Worm (Caenorhabditis elegans): Measurements from ENCODE around the gene npp-21.

Gene npp-21

DNA sequence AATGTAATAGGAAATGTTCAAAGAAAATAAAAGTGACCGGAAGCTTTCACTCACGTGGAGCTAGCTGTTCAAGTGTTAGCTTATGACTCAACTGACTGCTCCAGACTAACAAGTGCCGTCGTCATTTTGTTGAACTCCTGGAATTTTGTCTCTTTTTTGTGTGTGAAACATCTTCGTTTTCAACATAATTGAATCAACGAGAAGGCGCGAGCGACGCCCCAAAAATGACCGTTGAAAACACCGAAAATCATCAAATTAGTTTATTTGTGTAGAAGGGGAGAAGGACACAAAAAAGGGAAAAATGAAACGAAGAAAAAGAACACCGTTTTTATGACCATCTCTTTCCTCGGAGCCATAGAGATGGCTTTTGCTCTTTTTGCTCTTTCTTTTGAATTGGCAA, 44.0 kb upstream of the npp-21 start, which contains the start of gene ZK1290.14:
TSS of gene ZK1290.14 (minus strand) at position 139 of the 400 bp plus-strand sequence.
- TF ChIP-seq sox-4 (tag; optimal IDR thresholded peaks at IDR 0.05) (no peak), ceh-8 (GFP tag; optimal IDR thresholded peaks at IDR 0.05) (no peak), rnt-1 (tag; optimal IDR thresholded peaks at IDR 0.05) (no peak), lin-14 (GFP tag; optimal IDR thresholded peaks at IDR 0.05) (peak; percentile 0), lin-39 (tag; optimal IDR thresholded peaks at IDR 0.05) (no peak), C34B4.2 (tag; optimal IDR thresholded peaks at IDR 0.05) (no peak), lin-15B (tag; optimal IDR thresholded peaks at IDR 0.05) (no peak)

DNA sequence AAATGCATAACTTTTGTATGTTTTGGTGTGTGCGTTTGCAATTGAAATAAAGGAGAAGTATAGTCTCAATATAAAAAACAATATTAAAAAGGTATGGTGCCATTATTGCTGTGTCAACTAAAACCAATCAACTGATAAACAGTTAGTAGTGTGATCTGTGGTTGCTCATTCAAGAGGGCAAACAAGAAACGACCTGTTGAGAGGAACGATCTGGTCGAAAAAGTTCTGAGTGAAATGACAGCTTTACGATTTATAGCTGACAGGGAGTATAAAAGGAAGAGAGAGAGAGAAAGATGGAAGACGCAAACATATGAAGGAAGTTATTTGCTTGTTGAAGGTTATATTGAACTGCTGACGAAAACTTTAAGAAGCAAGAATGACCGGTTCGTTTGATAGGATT, 41.5 kb upstream of the npp-21 start:
- TF ChIP-seq lin-14 (GFP tag; optimal IDR thresholded peaks at IDR 0.05) = peak; percentile 10
- no peak for TF ChIP-seq unc-130 (tag; optimal IDR thresholded peaks at IDR 0.05)

DNA sequence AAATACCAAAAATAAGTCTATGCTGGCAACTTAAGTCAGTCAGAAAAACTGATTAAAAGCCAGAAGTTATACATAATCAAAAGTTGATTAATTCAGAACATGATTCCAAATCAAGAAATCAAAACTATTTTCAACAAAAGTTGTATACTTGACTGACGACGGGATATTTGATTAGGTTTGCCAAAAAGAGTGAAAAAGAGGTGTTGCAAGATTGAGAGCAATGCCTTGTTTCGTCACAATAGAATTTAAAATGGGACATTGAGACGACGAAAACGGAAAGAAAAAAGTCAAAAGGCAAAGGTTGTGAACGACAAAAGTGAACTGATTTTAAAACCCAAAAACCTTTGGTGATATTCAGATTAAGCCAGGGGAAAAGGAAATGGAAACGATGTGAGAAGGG, 40.6 kb upstream of the npp-21 start:
- peak; percentile 88 for TF ChIP-seq fkh-10 (GFP tag; optimal IDR thresholded peaks at IDR 0.05)
- TF ChIP-seq lin-14 (GFP tag; optimal IDR thresholded peaks at IDR 0.05) = peak; percentile 43
- TF ChIP-seq rnt-1 (tag; optimal IDR thresholded peaks at IDR 0.05) = no peak

DNA sequence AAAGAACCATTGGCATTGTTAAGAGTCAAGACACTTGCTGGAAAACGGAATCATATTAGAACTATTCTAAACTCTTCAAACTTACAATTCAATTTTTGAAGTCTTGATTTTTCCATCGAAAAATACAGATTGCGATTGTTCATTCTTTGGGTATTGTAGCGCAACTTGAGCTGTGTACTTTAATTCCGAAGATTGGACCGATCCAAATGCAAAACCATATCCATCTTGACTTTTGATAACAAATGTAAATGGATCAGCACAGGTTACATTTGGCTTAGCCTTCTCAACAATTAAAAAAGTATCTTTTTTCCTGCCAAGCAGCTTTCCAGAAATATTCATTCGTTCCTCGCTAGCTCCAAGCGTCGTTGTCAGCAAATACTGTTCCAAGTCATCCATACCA, 38.6 kb upstream of the npp-21 start:
- TF ChIP-seq nhr-76 (tag; optimal IDR thresholded peaks at IDR 0.05) (no peak), grh-1 (GFP tag; IDR thresholded peaks at IDR 0.05) (no peak), fos-1 (tag; optimal IDR thresholded peaks at IDR 0.05) (no peak), pax-3 (tag; optimal IDR thresholded peaks at IDR 0.05) (no peak), C16A3.4 (tag; optimal IDR thresholded peaks at IDR 0.05) (no peak)

DNA sequence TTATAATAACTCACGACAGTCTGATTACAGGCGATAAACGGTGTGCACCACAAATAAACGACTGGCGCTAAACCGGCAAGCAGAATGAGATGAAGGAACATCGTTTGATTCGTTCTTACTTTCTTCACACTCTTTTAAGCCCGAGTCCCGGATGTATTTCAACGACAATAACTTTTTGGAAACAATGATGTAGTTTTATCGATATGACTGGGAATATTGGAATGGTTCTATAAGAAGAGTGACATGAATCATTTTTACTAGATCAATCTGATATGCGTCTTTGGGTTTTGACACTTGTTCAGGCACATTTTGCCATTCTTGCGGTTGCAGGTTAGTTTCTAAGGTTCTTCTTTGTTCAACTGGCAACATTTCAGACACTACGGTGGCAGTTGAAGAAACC, 38.0 kb upstream of the npp-21 start, which contains the start of the genes ZK1290.11 and ZK1290.1:
TSS of gene ZK1290.11 (minus strand) at position 101 of the 400 bp plus-strand sequence.
TSS of gene ZK1290.1 (plus strand) at position 271 of the 400 bp plus-strand sequence.
- TF ChIP-seq ces-1 (GFP tag; optimal IDR thresholded peaks at IDR 0.05) = no peak
- no peak for TF ChIP-seq vab-15 (tag; optimal IDR thresholded peaks at IDR 0.05)
- TF ChIP-seq Y116A8C.19 (tag; optimal IDR thresholded peaks at IDR 0.05; ENCODE audit: borderline replicate concordance) = no peak
- TF ChIP-seq F16B12.6 (tag; optimal IDR thresholded peaks at IDR 0.05) = no peak
- no peak for TF ChIP-seq rnt-1 (tag; optimal IDR thresholded peaks at IDR 0.05)
- TF ChIP-seq tlp-1 (tag; optimal IDR thresholded peaks at IDR 0.05) = no peak
- no peak for TF ChIP-seq aly-2 (tag; optimal IDR thresholded peaks at IDR 0.05)
- TF ChIP-seq lin-35 (GFP tag; optimal IDR thresholded peaks at IDR 0.05) = no peak
- TF ChIP-seq C34B4.2 (tag; optimal IDR thresholded peaks at IDR 0.05) = no peak
- TF ChIP-seq nhr-76 (tag; optimal IDR thresholded peaks at IDR 0.05) = no peak
- no peak for TF ChIP-seq lir-3 (tag; optimal IDR thresholded peaks at IDR 0.05; ENCODE audit: poor library complexity)
- TF ChIP-seq elt-3 (tag; optimal IDR thresholded peaks at IDR 0.05) = no peak

DNA sequence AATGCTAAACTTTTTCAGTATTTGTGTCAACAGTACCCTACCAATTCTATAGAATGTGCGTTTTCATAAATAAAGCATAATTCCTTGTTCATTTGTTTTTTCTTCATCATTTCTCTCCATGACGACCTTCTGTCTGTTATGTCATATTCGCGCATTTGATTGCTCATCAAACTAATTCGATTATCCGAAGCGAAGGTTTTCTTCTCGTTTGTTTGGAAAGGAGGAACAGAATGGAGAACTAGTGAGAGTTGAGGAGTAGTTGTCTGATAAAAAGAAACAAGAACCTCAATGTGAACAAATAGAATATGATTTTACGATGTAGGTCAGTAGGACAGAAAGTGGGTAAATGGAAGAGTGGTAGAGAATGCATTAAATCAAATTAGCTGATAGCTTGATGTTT, 36.8 kb upstream of the npp-21 start:
- TF ChIP-seq ets-5 (GFP tag; IDR thresholded peaks at IDR 0.05) = no peak
- TF ChIP-seq blmp-1 (tag; optimal IDR thresholded peaks at IDR 0.05) = peak; percentile 56
- no peak for TF ChIP-seq efl-3 (GFP tag; optimal IDR thresholded peaks at IDR 0.05)
- no peak for TF ChIP-seq nhr-19 (GFP tag; conservative IDR thresholded peaks at IDR 0.05)

DNA sequence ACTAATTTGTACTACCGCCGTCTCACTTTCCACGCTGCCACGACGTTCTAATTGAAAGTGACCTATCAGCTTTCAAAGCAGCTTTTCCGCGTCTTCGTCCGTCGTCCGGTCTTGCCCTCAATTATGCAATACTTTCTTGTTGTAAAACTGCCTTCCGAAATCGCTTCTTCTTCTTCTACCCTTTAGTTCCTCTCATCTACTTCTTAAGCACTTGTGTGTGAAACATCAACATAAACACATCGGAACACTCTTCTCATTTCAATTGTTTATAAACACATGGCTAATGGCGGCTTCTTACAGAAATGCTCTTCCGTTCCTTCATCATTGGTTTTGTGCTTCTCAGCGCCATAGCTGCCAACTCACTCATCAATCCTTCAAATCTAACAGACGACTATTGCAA, 29.2 kb upstream of the npp-21 start, which contains the start of gene F35D2.3:
TSS of gene F35D2.3 (plus strand) at position 301 of the 400 bp plus-strand sequence.
- TF ChIP-seq ceh-88 (GFP tag; IDR thresholded peaks at IDR 0.05) (no peak), alr-1 (tag; optimal IDR thresholded peaks at IDR 0.05; ENCODE audit: borderline replicate concordance) (no peak), isw-1 (GFP tag; IDR thresholded peaks at IDR 0.05) (no peak), ama-1 (optimal IDR thresholded peaks at IDR 0.05) (no peak), irx-1 (tag; optimal IDR thresholded peaks at IDR 0.05) (no peak), grh-1 (GFP tag; IDR thresholded peaks at IDR 0.05) (no peak), pag-3 (tag; optimal IDR thresholded peaks at IDR 0.05; ENCODE audit: borderline replicate concordance, insufficient read depth) (no peak), mab-9 (GFP tag; IDR thresholded peaks at IDR 0.05) (no peak), ces-1 (GFP tag; optimal IDR thresholded peaks at IDR 0.05) (no peak), ztf-11 (tag; optimal IDR thresholded peaks at IDR 0.05) (no peak), lin-35 (GFP tag; optimal IDR thresholded peaks at IDR 0.05) (no peak), nhr-71 (tag; optimal IDR thresholded peaks at IDR 0.05) (no peak), ceh-63 (GFP tag; optimal IDR thresholded peaks at IDR 0.05) (no peak), snpc-4 (tag; optimal IDR thresholded peaks at IDR 0.05) (no peak), unc-98 (GFP tag; IDR thresholded peaks at IDR 0.05) (no peak), unc-86 (tag; optimal IDR thresholded peaks at IDR 0.05) (no peak), aly-2 (tag; optimal IDR thresholded peaks at IDR 0.05) (no peak), nhr-84 (tag; optimal IDR thresholded peaks at IDR 0.05) (no peak), tlp-1 (tag; optimal IDR thresholded peaks at IDR 0.05) (no peak), rnt-1 (tag; optimal IDR thresholded peaks at IDR 0.05) (no peak)
